Worm (Caenorhabditis elegans) whole organism, young adult: Measurements from ENCODE around the gene F14H12.17.

Experiments used
- B0336.3 ChIP-seq: fragments of 200-800 bp; sonication (Bioruptor generic); IDR thresholded peaks from 2 replicates; pipeline ENCODE4 v1.3.6; 2022; ENCODE audit warnings: missing genetic modification characterization, missing compliant biosample characterization
- D2030.7 ChIP-seq: fragments of 200-800 bp; sonication (Bioruptor generic); IDR thresholded peaks from 2 replicates; pipeline ENCODE4 v1.3.6; 2022; ENCODE audit warnings: missing genetic modification reagents, missing genetic modification characterization, missing compliant biosample characterization
- F10E7.11 ChIP-seq: sonication (generic microtip); optimal IDR thresholded peaks from 2 replicates; lab custom pipeline; 2017; ENCODE audit warnings: mild to moderate bottlenecking, missing genetic modification characterization, moderate library complexity, missing compliant biosample characterization
- F39B2.1 ChIP-seq: fragments of 200-800 bp; sonication (Bioruptor generic); IDR thresholded peaks from 2 replicates; pipeline ENCODE4 v1.3.6; 2022; ENCODE audit warnings: missing genetic modification reagents, missing genetic modification characterization, missing compliant biosample characterization
- F55B11.4 ChIP-seq: sonication (generic microtip); optimal IDR thresholded peaks from 2 replicates; lab custom pipeline; 2016; ENCODE audit warnings: missing compliant biosample characterization, missing genetic modification characterization, borderline replicate concordance; ENCODE audit not compliant: insufficient read depth
- T26A5.8 ChIP-seq: sonication (generic microtip); optimal IDR thresholded peaks from 2 replicates; lab custom pipeline; 2016; ENCODE audit warnings: missing genetic modification characterization, missing compliant biosample characterization
- Y53G8AR.9 ChIP-seq: fragments of 200-800 bp; sonication (Bioruptor generic); conservative IDR thresholded peaks from 2 replicates; pipeline ENCODE4 v1.3.6; 2022; ENCODE audit warnings: missing genetic modification reagents, missing genetic modification characterization, missing compliant biosample characterization
- Y67H2A.10 ChIP-seq: fragments of 200-800 bp; sonication (Bioruptor generic); conservative IDR thresholded peaks from 2 replicates; pipeline ENCODE4 v1.3.6; 2022; ENCODE audit warnings: missing genetic modification reagents, missing genetic modification characterization, missing compliant biosample characterization
- Y79H2A.3 ChIP-seq: fragments of 200-800 bp; sonication (Bioruptor generic); conservative IDR thresholded peaks from 2 replicates; pipeline ENCODE4 v1.3.6; 2022; ENCODE audit warnings: missing genetic modification reagents, missing genetic modification characterization, missing compliant biosample characterization
- Y95B8A.8 ChIP-seq: fragments of 200-800 bp; sonication (Bioruptor generic); IDR thresholded peaks from 2 replicates; pipeline ENCODE4 v1.3.6; 2022; ENCODE audit warnings: missing genetic modification reagents, missing genetic modification characterization, missing compliant biosample characterization
- aptf-3 ChIP-seq: fragments of 200-800 bp; sonication (Bioruptor generic); IDR thresholded peaks from 2 replicates; pipeline ENCODE4 v1.3.6; 2022; ENCODE audit warnings: missing genetic modification characterization, missing compliant biosample characterization
- athp-1 ChIP-seq: sonication (generic microtip); optimal IDR thresholded peaks from 2 replicates; lab custom pipeline; 2017; ENCODE audit warnings: mild to moderate bottlenecking, missing genetic modification characterization, missing compliant biosample characterization
- bed-1 ChIP-seq: fragments of 200-800 bp; sonication (Bioruptor generic); IDR thresholded peaks from 2 replicates; pipeline ENCODE4 v1.3.6; 2022; ENCODE audit warnings: missing genetic modification reagents, missing genetic modification characterization, missing compliant biosample characterization
- cebp-1 ChIP-seq, 2 experiments: fragments of 200-800 bp in 1 of 2; sonication (Bioruptor generic) in 1 of 2; sonication (generic microtip) in 1 of 2; IDR thresholded peaks in 1 of 2; optimal IDR thresholded peaks in 1 of 2; 2 replicates each; pipeline versions ENCODE4 v1.3.6 to Lab custom; 2017 to 2022; ENCODE audit warnings: missing compliant biosample characterization in 2 of 2, missing genetic modification characterization in 2 of 2, mild to moderate bottlenecking in 1 of 2, missing genetic modification reagents in 1 of 2, moderate library complexity in 1 of 2
- cebp-2 ChIP-seq: fragments of 200-800 bp; sonication (Bioruptor generic); IDR thresholded peaks from 2 replicates; pipeline ENCODE4 v1.3.6; 2022; ENCODE audit warnings: missing genetic modification characterization, missing compliant biosample characterization
- ceh-58 ChIP-seq: fragments of 200-800 bp; sonication (Bioruptor generic); IDR thresholded peaks from 2 replicates; pipeline ENCODE4 v1.3.6; 2022; ENCODE audit warnings: missing genetic modification characterization, missing compliant biosample characterization
- ceh-79 ChIP-seq: sonication (generic microtip); optimal IDR thresholded peaks from 2 replicates; lab custom pipeline; 2017; ENCODE audit warnings: mild to moderate bottlenecking, missing genetic modification characterization, missing compliant biosample characterization
- ceh-91 ChIP-seq: fragments of 200-800 bp; sonication (Bioruptor generic); IDR thresholded peaks from 2 replicates; pipeline ENCODE4 v1.3.6; 2022; ENCODE audit warnings: missing genetic modification reagents, missing genetic modification characterization, missing compliant biosample characterization
- chd-7 ChIP-seq: sonication (generic microtip); optimal IDR thresholded peaks from 2 replicates; lab custom pipeline; 2016; ENCODE audit warnings: mild to moderate bottlenecking, missing genetic modification characterization, moderate library complexity, missing compliant biosample characterization
- dpff-1 ChIP-seq: sonication (generic microtip); optimal IDR thresholded peaks from 2 replicates; lab custom pipeline; 2017; ENCODE audit warnings: mild to moderate bottlenecking, missing genetic modification characterization, missing compliant biosample characterization
- egl-18 ChIP-seq: fragments of 200-800 bp; sonication (Bioruptor generic); IDR thresholded peaks from 2 replicates; pipeline ENCODE4 v1.3.6; 2022; ENCODE audit warnings: missing genetic modification reagents, missing genetic modification characterization, missing compliant biosample characterization
- egl-44 ChIP-seq: fragments of 200-800 bp; sonication (Bioruptor generic); IDR thresholded peaks from 2 replicates; pipeline ENCODE4 v1.3.6; 2022; ENCODE audit warnings: missing genetic modification reagents, missing genetic modification characterization, missing compliant biosample characterization
- ets-4 ChIP-seq: fragments of 200-800 bp; sonication (Bioruptor generic); optimal IDR thresholded peaks from 2 replicates; lab custom pipeline; 2018; ENCODE audit warnings: mild to moderate bottlenecking, missing genetic modification characterization, missing compliant biosample characterization
- him-1 ChIP-seq: sonication (generic microtip); optimal IDR thresholded peaks from 2 replicates; lab custom pipeline; 2016; ENCODE audit warnings: missing genotype, missing genetic modification reagents, missing genetic modification characterization, missing compliant biosample characterization
- hlh-12 ChIP-seq: sonication (generic microtip); optimal IDR thresholded peaks from 2 replicates; lab custom pipeline; 2016; ENCODE audit warnings: missing genetic modification characterization, missing compliant biosample characterization
- hmg-20 ChIP-seq: fragments of 200-800 bp; sonication (Bioruptor generic); IDR thresholded peaks from 2 replicates; pipeline ENCODE4 v1.3.6; 2022; ENCODE audit warnings: missing genetic modification reagents, missing genetic modification characterization, missing compliant biosample characterization
- hrde-1 ChIP-seq: sonication (generic microtip); optimal IDR thresholded peaks from 2 replicates; lab custom pipeline; 2016; ENCODE audit warnings: missing genetic modification characterization, mild to moderate bottlenecking, missing compliant biosample characterization, moderate library complexity, missing genotype, missing genetic modification reagents, borderline replicate concordance
- let-607 ChIP-seq, 2 experiments: fragments of 200-800 bp in 1 of 2; sonication (Bioruptor generic) in 1 of 2; sonication (generic microtip) in 1 of 2; optimal IDR thresholded peaks; 2 replicates each; lab custom pipeline; 2016 to 2018; ENCODE audit warnings: mild to moderate bottlenecking in 2 of 2, missing compliant biosample characterization in 2 of 2, missing genetic modification characterization in 2 of 2, moderate library complexity in 2 of 2, missing genotype in 1 of 2
- lin-26 ChIP-seq: fragments of 200-800 bp; sonication (Bioruptor generic); IDR thresholded peaks from 2 replicates; pipeline ENCODE4 v1.3.6; 2022; ENCODE audit warnings: missing genetic modification reagents, missing genetic modification characterization, missing compliant biosample characterization
- lsl-1 ChIP-seq: fragments of 200-800 bp; sonication (Bioruptor generic); optimal IDR thresholded peaks from 2 replicates; lab custom pipeline; 2018; ENCODE audit warnings: mild to moderate bottlenecking, missing genetic modification characterization, moderate library complexity, missing compliant biosample characterization
- madf-6 ChIP-seq: fragments of 200-800 bp; sonication (Bioruptor generic); IDR thresholded peaks from 2 replicates; pipeline ENCODE4 v1.3.6; 2022; ENCODE audit warnings: missing genetic modification reagents, missing genetic modification characterization, missing compliant biosample characterization
- mcd-1 ChIP-seq: fragments of 200-800 bp; sonication (Bioruptor generic); IDR thresholded peaks from 2 replicates; pipeline ENCODE4 v1.3.6; 2022; ENCODE audit warnings: missing genetic modification reagents, missing genetic modification characterization, missing compliant biosample characterization
- mel-28 ChIP-seq: sonication (generic microtip); optimal IDR thresholded peaks from 2 replicates; lab custom pipeline; 2016; ENCODE audit warnings: borderline replicate concordance, mild to moderate bottlenecking, missing genetic modification characterization, missing compliant biosample characterization
- mes-4 ChIP-seq: sonication (generic microtip); optimal IDR thresholded peaks from 2 replicates; lab custom pipeline; 2016; ENCODE audit warnings: missing genotype, missing genetic modification characterization, missing compliant biosample characterization
- nhr-120 ChIP-seq: fragments of 200-800 bp; sonication (Bioruptor generic); IDR thresholded peaks from 2 replicates; pipeline ENCODE4 v1.3.6; 2022; ENCODE audit warnings: missing genetic modification characterization, missing compliant biosample characterization
- nhr-27 ChIP-seq: fragments of 200-800 bp; sonication (Bioruptor generic); optimal IDR thresholded peaks from 2 replicates; lab custom pipeline; 2018; ENCODE audit warnings: mild to moderate bottlenecking, missing genetic modification characterization, moderate library complexity, missing compliant biosample characterization
- nhr-90 ChIP-seq: sonication (generic microtip); optimal IDR thresholded peaks from 2 replicates; lab custom pipeline; 2016; ENCODE audit warnings: missing genotype, mild to moderate bottlenecking, missing genetic modification characterization, missing compliant biosample characterization
- pbrm-1 ChIP-seq: fragments of 200-800 bp; sonication (Bioruptor generic); IDR thresholded peaks from 2 replicates; pipeline ENCODE4 v1.3.6; 2022; ENCODE audit warnings: missing genetic modification reagents, missing genetic modification characterization, missing compliant biosample characterization
- pha-4 ChIP-seq: fragments of 150-350 bp; sonication (generic microtip); optimal IDR thresholded peaks from 2 replicates; lab custom pipeline; 2014; ENCODE audit warnings: missing biosample characterization, missing genetic modification reagents, missing genetic modification characterization
- rcor-1 ChIP-seq: fragments of 200-800 bp; sonication (Bioruptor generic); IDR thresholded peaks from 2 replicates; pipeline ENCODE4 v1.3.6; 2022; ENCODE audit warnings: missing genetic modification reagents, missing genetic modification characterization, missing compliant biosample characterization
- sdz-38 ChIP-seq: sonication (generic microtip); optimal IDR thresholded peaks from 2 replicates; lab custom pipeline; 2016; ENCODE audit warnings: missing genotype, missing genetic modification characterization, missing compliant biosample characterization
- snpc-1.1 ChIP-seq: sonication (generic microtip); optimal IDR thresholded peaks from 2 replicates; lab custom pipeline; 2017; ENCODE audit warnings: missing genetic modification characterization, mild to moderate bottlenecking, missing compliant biosample characterization, antibody characterized with exemption, moderate library complexity, missing genotype, missing genetic modification reagents; ENCODE audit not compliant: insufficient read depth
- snpc-3.4 ChIP-seq: sonication (generic microtip); optimal IDR thresholded peaks from 2 replicates; lab custom pipeline; 2017; ENCODE audit warnings: missing genetic modification characterization, mild to moderate bottlenecking, missing compliant biosample characterization, antibody characterized with exemption, moderate library complexity, missing genotype, missing genetic modification reagents
- sptf-2 ChIP-seq: fragments of 200-800 bp; sonication (Bioruptor generic); optimal IDR thresholded peaks from 2 replicates; lab custom pipeline; 2018; ENCODE audit warnings: mild to moderate bottlenecking, missing genetic modification characterization, missing compliant biosample characterization
- tbx-9 ChIP-seq: sonication (generic microtip); optimal IDR thresholded peaks from 2 replicates; lab custom pipeline; 2016; ENCODE audit warnings: borderline replicate concordance, missing genetic modification characterization, inconsistent platforms, missing compliant biosample characterization
- zim-3 ChIP-seq: sonication (generic microtip); optimal IDR thresholded peaks from 2 replicates; lab custom pipeline; 2017; ENCODE audit warnings: mild to moderate bottlenecking, missing genetic modification characterization, moderate library complexity, missing compliant biosample characterization
- ztf-22 ChIP-seq: fragments of 200-800 bp; sonication (Bioruptor generic); optimal IDR thresholded peaks from 2 replicates; lab custom pipeline; 2018; ENCODE audit warnings: mild to moderate bottlenecking, missing genetic modification characterization, moderate library complexity, missing compliant biosample characterization

Gene F14H12.17

DNA sequence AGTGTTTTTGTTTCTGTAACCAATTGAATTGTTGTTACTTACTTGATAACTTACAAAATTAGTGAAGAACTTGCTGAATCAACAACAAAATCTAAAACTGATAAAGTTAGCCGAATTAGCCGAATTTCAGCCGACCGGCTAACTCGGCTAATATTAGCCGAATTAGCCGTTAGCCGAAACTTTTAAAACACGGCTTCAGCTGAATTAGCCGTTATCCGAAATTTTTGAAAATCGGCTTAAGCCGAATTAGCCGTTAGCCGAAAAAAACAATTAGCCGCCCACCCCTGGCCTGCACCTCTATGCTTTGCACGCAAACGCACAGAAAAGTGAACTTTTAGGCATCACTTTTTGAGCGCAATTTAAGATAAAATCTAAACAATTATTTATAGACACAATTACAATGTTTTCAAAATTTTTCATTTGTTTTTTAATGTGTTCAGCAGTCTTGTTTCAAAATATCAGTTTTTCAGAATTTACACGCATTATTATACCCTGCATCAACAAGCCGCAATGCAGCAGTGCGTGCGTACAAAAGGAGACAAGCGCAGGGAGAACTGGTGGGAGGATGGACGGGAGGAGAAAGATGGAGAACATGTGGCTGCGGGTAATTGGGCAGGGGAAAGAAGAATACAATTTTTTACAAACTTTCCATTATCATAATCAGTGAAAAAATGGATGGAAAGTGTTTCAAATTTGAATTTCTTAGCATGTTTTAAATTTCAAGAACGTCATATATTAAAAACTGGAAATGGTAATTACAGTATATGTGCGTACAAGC lies 32.2 kb upstream of the F14H12.17 start (continued):
- TF ChIP-seq pbrm-1 (peak; percentile 50; the same call in 1 of the 2 replicates), egl-44 (GFP tag; lab: Robert Waterston, UW) (no peak), mes-4 (tag; lab: Kevin White, UChicago) (no peak), T26A5.8 (tag; lab: Kevin White, UChicago) (no peak), bed-1 (GFP tag; lab: Robert Waterston, UW) (no peak), nhr-27 (tag; lab: Kevin White, UChicago) (no peak), lsl-1 (GFP tag; lab: Kevin White, UChicago) (no peak), pha-4 (tag; lab: Kevin White, UChicago) (no peak), mel-28 (no peak), egl-18 (GFP tag; lab: Robert Waterston, UW) (no peak), F55B11.4 (tag; lab: Kevin White, UChicago) (no peak), hmg-20 (no peak), cebp-2 (GFP tag; lab: Robert Waterston, UW) (no peak), let-607 (tag; optimal IDR thresholded peaks at IDR 0.05; lab: Kevin White, UChicago) (no peak), lin-26 (GFP tag; lab: Robert Waterston, UW) (no peak), aptf-3 (GFP tag; lab: Robert Waterston, UW) (no peak), sptf-2 (GFP tag; lab: Kevin White, UChicago) (no peak), dpff-1 (tag; lab: Kevin White, UChicago) (no peak), Y53G8AR.9 (peak; percentile 58; the same call in 1 of the 2 replicates), nhr-120 (no peak), rcor-1 (GFP tag; lab: Robert Waterston, UW) (peak; percentile 56), B0336.3 (GFP tag; lab: Robert Waterston, UW) (no peak), mcd-1 (GFP tag; lab: Robert Waterston, UW) (peak; percentile 55), nhr-90 (no peak), snpc-1.1 (tag; lab: Kevin White, UChicago) (no peak), ets-4 (GFP tag; lab: Kevin White, UChicago) (no peak), athp-1 (tag; lab: Kevin White, UChicago) (no peak), ceh-91 (no peak), hrde-1 (tag; lab: Kevin White, UChicago) (no peak), snpc-3.4 (no peak), chd-7 (no peak), F39B2.1 (GFP tag; lab: Robert Waterston, UW) (no peak), ceh-58 (GFP tag; lab: Robert Waterston, UW) (no peak), Y79H2A.3 (GFP tag; lab: Robert Waterston, UW) (no peak), madf-6 (GFP tag; lab: Robert Waterston, UW) (no peak), him-1 (tag; lab: Kevin White, UChicago) (no peak), cebp-1 (GFP tag; IDR thresholded peaks at IDR 0.05; lab: Robert Waterston, UW) (no peak), cebp-1 (tag; optimal IDR thresholded peaks at IDR 0.05; lab: Kevin White, UChicago) (no peak), sdz-38 (tag; lab: Kevin White, UChicago) (no peak), Y95B8A.8 (GFP tag; lab: Robert Waterston, UW) (no peak), tbx-9 (tag; lab: Kevin White, UChicago) (no peak), ceh-79 (no peak), D2030.7 (GFP tag; lab: Robert Waterston, UW) (no peak), Y67H2A.10 (GFP tag; lab: Robert Waterston, UW) (no peak), ztf-22 (GFP tag; lab: Kevin White, UChicago) (no peak), F10E7.11 (tag; lab: Kevin White, UChicago) (no peak), zim-3 (no peak), hlh-12 (tag; lab: Kevin White, UChicago) (no peak)
